Worm (Caenorhabditis elegans): ENCODE data around the gene C45G9.5.

The C45G9.5 gene

DNA sequence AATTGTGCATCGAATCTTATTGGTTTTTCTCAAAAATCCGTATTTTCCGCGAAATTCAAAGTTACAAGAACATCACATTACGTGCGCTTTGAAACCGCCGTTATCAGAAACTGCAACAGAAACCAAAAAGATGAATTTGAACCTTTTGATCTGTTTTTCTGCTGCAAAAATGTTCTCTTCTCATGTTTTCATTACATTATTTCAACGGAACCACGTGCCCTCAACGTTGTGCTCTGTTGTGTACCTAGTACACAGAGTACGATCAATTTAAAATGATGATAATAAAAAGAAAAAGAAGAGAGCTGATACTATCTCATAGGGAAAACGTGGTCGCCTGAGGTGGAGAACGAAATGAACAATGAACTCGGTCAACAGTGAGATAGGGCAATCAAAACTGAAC is 30.1 kb downstream of the C45G9.5 start:
- 0 out of 2 replicates have a peak, but pooled peaks have one; percentile 30 for TF ChIP-seq lin-38 (GFP tag; IDR thresholded peaks at IDR 0.05)
- TF ChIP-seq mep-1 (tag; optimal IDR thresholded peaks at IDR 0.05) = peak; percentile 81
- TF ChIP-seq php-3 (GFP tag; IDR thresholded peaks at IDR 0.05) = 0 out of 2 replicates have a peak, but pooled peaks have one; percentile 43
- TF ChIP-seq madf-5 (GFP tag; IDR thresholded peaks at IDR 0.05) = no peak
- no peak for TF ChIP-seq egl-27 (tag; optimal IDR thresholded peaks at IDR 0.05)
- no peak for TF ChIP-seq ctbp-1 (GFP tag; IDR thresholded peaks at IDR 0.05)
- no peak for TF ChIP-seq arid-1 (GFP tag; conservative IDR thresholded peaks at IDR 0.05)
- no peak for TF ChIP-seq snpc-1.2 (GFP tag; IDR thresholded peaks at IDR 0.05)
- no peak for TF ChIP-seq D1046.2 (GFP tag; IDR thresholded peaks at IDR 0.05)
- TF ChIP-seq hlh-11 (tag; optimal IDR thresholded peaks at IDR 0.05) = peak; percentile 94
- TF ChIP-seq set-16 (GFP tag; IDR thresholded peaks at IDR 0.05) = no peak
- TF ChIP-seq nhr-28 (tag; optimal IDR thresholded peaks at IDR 0.05) = peak; percentile 97
- TF ChIP-seq nhr-77 (tag; optimal IDR thresholded peaks at IDR 0.05) = peak; percentile 88
- TF ChIP-seq pqm-1 (tag; optimal IDR thresholded peaks at IDR 0.05) = peak; percentile 64
- peak; percentile 97 for TF ChIP-seq mxl-3 (GFP tag; optimal IDR thresholded peaks at IDR 0.05)
- TF ChIP-seq hmg-1.1 (GFP tag; IDR thresholded peaks at IDR 0.05) = no peak
- peak; percentile 12 for TF ChIP-seq dpl-1 (GFP tag; optimal IDR thresholded peaks at IDR 0.05)
- TF ChIP-seq Y75B8A.6 (GFP tag; IDR thresholded peaks at IDR 0.05) = no peak
- TF ChIP-seq saeg-2 (GFP tag; IDR thresholded peaks at IDR 0.05) = no peak
- TF ChIP-seq zag-1 (tag; optimal IDR thresholded peaks at IDR 0.05) = no peak
- TF ChIP-seq gei-8 (GFP tag; optimal IDR thresholded peaks at IDR 0.05) = no peak
- TF ChIP-seq ceh-20 (GFP tag; IDR thresholded peaks at IDR 0.05) = 0 out of 2 replicates have a peak, but pooled peaks have one; percentile 38
- TF ChIP-seq skn-1 (tag; optimal IDR thresholded peaks at IDR 0.05) = no peak
- peak in 1 of 2 experiments; percentile 78 for TF ChIP-seq unc-62 (GFP tag; optimal IDR thresholded peaks at IDR 0.05 in 1 of 2)
- no peak for TF ChIP-seq unc-62 (tag; optimal IDR thresholded peaks at IDR 0.05)
- TF ChIP-seq daf-19 (GFP tag; conservative IDR thresholded peaks at IDR 0.05) = no peak
- TF ChIP-seq hif-1 (tag; optimal IDR thresholded peaks at IDR 0.05) = peak in 1 of 2 experiments; percentile 66
- peak; percentile 88 for TF ChIP-seq nhr-48 (tag; optimal IDR thresholded peaks at IDR 0.05)
- TF ChIP-seq R02D3.7 (tag; optimal IDR thresholded peaks at IDR 0.05) = no peak
- TF ChIP-seq nhr-102 (tag; optimal IDR thresholded peaks at IDR 0.05) = peak; percentile 53
- TF ChIP-seq hlh-30 (tag; optimal IDR thresholded peaks at IDR 0.05; ENCODE audit: insufficient read depth) = peak; percentile 89
- TF ChIP-seq duxl-1 (tag; optimal IDR thresholded peaks at IDR 0.05; ENCODE audit: poor library complexity) = no peak
- peak in 1 of 2 experiments; percentile 95 for TF ChIP-seq mdl-1 (tag; optimal IDR thresholded peaks at IDR 0.05)
- no peak for TF ChIP-seq mxl-2 (GFP tag; conservative IDR thresholded peaks at IDR 0.05)
- TF ChIP-seq spr-1 (tag; optimal IDR thresholded peaks at IDR 0.05) = no peak
- peak; percentile 95 for TF ChIP-seq dve-1 (tag; optimal IDR thresholded peaks at IDR 0.05; ENCODE audit: insufficient read depth)
- no peak for TF ChIP-seq ceh-28 (tag; optimal IDR thresholded peaks at IDR 0.05)
- TF ChIP-seq egl-43 (GFP tag; IDR thresholded peaks at IDR 0.05) = no peak
- TF ChIP-seq F44E2.7 (GFP tag; IDR thresholded peaks at IDR 0.05) = no peak
- TF ChIP-seq lsy-2 (tag; optimal IDR thresholded peaks at IDR 0.05) = peak in 1 of 2 experiments; percentile 75
- peak; percentile 60 for TF ChIP-seq T20F7.1 (GFP tag; optimal IDR thresholded peaks at IDR 0.05)
- TF ChIP-seq mes-2 (tag; optimal IDR thresholded peaks at IDR 0.05; ENCODE audit: poor library complexity, severe bottlenecking) = peak; percentile 65
- TF ChIP-seq F10B5.3 (tag; optimal IDR thresholded peaks at IDR 0.05) = no peak
- no peak for TF ChIP-seq tag-97 (GFP tag; IDR thresholded peaks at IDR 0.05)
- TF ChIP-seq F49E8.2 (tag; optimal IDR thresholded peaks at IDR 0.05; ENCODE audit: borderline replicate concordance) = no peak
- TF ChIP-seq unc-130 (GFP tag; optimal IDR thresholded peaks at IDR 0.05) = no peak
- TF ChIP-seq ceh-44 (GFP tag; IDR thresholded peaks at IDR 0.05) = no peak
- peak; percentile 61; the same call in 1 of the 2 replicates for TF ChIP-seq tra-1 (GFP tag; IDR thresholded peaks at IDR 0.05)
- TF ChIP-seq ztf-11 (tag; optimal IDR thresholded peaks at IDR 0.05) = no peak
- TF ChIP-seq dmd-6 (GFP tag; IDR thresholded peaks at IDR 0.05) = peak; percentile 99
- no peak for TF ChIP-seq sdz-12 (GFP tag; optimal IDR thresholded peaks at IDR 0.05)
